Fruit fly (Drosophila melanogaster): Measurements from ENCODE around the gene ine.

The ine gene

dm6 chr2L:4464946-4465345 lies 11.9 kb downstream of the ine start, which contains the start of gene FIG4 (continued):
- no peak for TF ChIP-seq CG30431 (GFP tag; optimal IDR thresholded peaks at IDR 0.05)
- no peak for TF ChIP-seq CG2678 (tag; optimal IDR thresholded peaks at IDR 0.05)
- TF ChIP-seq unc-4 (GFP tag; IDR thresholded peaks at IDR 0.05; ENCODE audit: partially characterized antibody) = peak; percentile 75

dm6 chr2L:4463323-4463722 lies 13.5 kb downstream of the ine start, which contains the start of the genes CG15443 and Paris:
Gene CG15443 (minus strand): TSS chr2L:4463447.
Gene Paris (plus strand): TSS chr2L:4463611.
- TF ChIP-seq CG4328 (GFP tag; optimal IDR thresholded peaks at IDR 0.05) = peak; percentile 10
- TF ChIP-seq lov (optimal IDR thresholded peaks at IDR 0.05) = no peak
- no peak for TF ChIP-seq lov (GFP tag; IDR thresholded peaks at IDR 0.05)
- no peak for TF ChIP-seq lilli (GFP tag; optimal IDR thresholded peaks at IDR 0.05)
- TF ChIP-seq Hr78 (GFP tag; optimal IDR thresholded peaks at IDR 0.05) = no peak
- peak; percentile 38 for TF ChIP-seq phol (tag; optimal IDR thresholded peaks at IDR 0.05)
- peak; percentile 45; the same call in 2 of the 4 replicates for TF ChIP-seq Dll (GFP tag; IDR thresholded peaks at IDR 0.05; ENCODE audit: partially characterized antibody)
- peak; percentile 48; the same call in 1 of the 2 replicates for TF ChIP-seq hbn (GFP tag; IDR thresholded peaks at IDR 0.05; ENCODE audit: partially characterized antibody)
- TF ChIP-seq usp (GFP tag; optimal IDR thresholded peaks at IDR 0.05) = no peak
- no peak for TF ChIP-seq NC2β (GFP tag; optimal IDR thresholded peaks at IDR 0.05)
- TF ChIP-seq hb (GFP tag; IDR thresholded peaks at IDR 0.05; ENCODE audit: partially characterized antibody) = peak; percentile 99
- TF ChIP-seq unc-4 (GFP tag; IDR thresholded peaks at IDR 0.05; ENCODE audit: partially characterized antibody) = peak; percentile 69
- TF ChIP-seq croc (GFP tag; conservative IDR thresholded peaks at IDR 0.05) = no peak
- no peak for TF ChIP-seq caup (GFP tag; optimal IDR thresholded peaks at IDR 0.05; ENCODE audit: severe bottlenecking)
- TF ChIP-seq dm (GFP tag; optimal IDR thresholded peaks at IDR 0.05) = peak; percentile 35
- no peak for TF ChIP-seq CG6854 (GFP tag; optimal IDR thresholded peaks at IDR 0.05)
- TF ChIP-seq D19A (tag; optimal IDR thresholded peaks at IDR 0.05) = no peak
- 0 out of 3 replicates have a peak, but pooled peaks have one; percentile 21 for TF ChIP-seq H15 (GFP tag; IDR thresholded peaks at IDR 0.05)
- TF ChIP-seq HmgD (GFP tag; optimal IDR thresholded peaks at IDR 0.05) = no peak
- no peak for TF ChIP-seq Blimp-1 (GFP tag; optimal IDR thresholded peaks at IDR 0.05)
- no peak for TF ChIP-seq Dbx (GFP tag; IDR thresholded peaks at IDR 0.05)
- TF ChIP-seq slou (GFP tag; optimal IDR thresholded peaks at IDR 0.05) = no peak
- TF ChIP-seq az2 (GFP tag; optimal IDR thresholded peaks at IDR 0.05) = no peak
- no peak for TF ChIP-seq Antp (GFP tag; optimal IDR thresholded peaks at IDR 0.05)
- peak; percentile 16 for TF ChIP-seq Chrac-16 (GFP tag; optimal IDR thresholded peaks at IDR 0.05)
- TF ChIP-seq CG14014 (GFP tag; IDR thresholded peaks at IDR 0.05) = no peak
- TF ChIP-seq CG13894 (tag; optimal IDR thresholded peaks at IDR 0.05) = peak; percentile 63
- TF ChIP-seq Drgx (GFP tag; IDR thresholded peaks at IDR 0.05) = no peak
- TF ChIP-seq nau (GFP tag; optimal IDR thresholded peaks at IDR 0.05) = peak; percentile 24
- TF ChIP-seq BtbVII (GFP tag; optimal IDR thresholded peaks at IDR 0.05) = peak; percentile 17
- peak; percentile 29 for TF ChIP-seq CG2712 (tag; optimal IDR thresholded peaks at IDR 0.05)
- peak; percentile 97 for TF ChIP-seq stwl (tag; optimal IDR thresholded peaks at IDR 0.05)
- TF ChIP-seq pho (GFP tag; optimal IDR thresholded peaks at IDR 0.05) = no peak
- peak in 1 of 2 experiments; percentile 85 for TF ChIP-seq crp (GFP tag; optimal IDR thresholded peaks at IDR 0.05)
- peak; percentile 16 for TF ChIP-seq mirr (GFP tag; optimal IDR thresholded peaks at IDR 0.05)
- no peak for TF ChIP-seq CG14441 (GFP tag; IDR thresholded peaks at IDR 0.05)
- TF ChIP-seq CG10565 (GFP tag; optimal IDR thresholded peaks at IDR 0.05) = no peak
- TF ChIP-seq her (GFP tag; optimal IDR thresholded peaks at IDR 0.05) = no peak
- no peak for TF ChIP-seq sr (GFP tag; IDR thresholded peaks at IDR 0.05)
- TF ChIP-seq sna (GFP tag; IDR thresholded peaks at IDR 0.05; ENCODE audit: partially characterized antibody) = peak; percentile 71
- TF ChIP-seq CG34224 (GFP tag; IDR thresholded peaks at IDR 0.05; ENCODE audit: partially characterized antibody) = peak; percentile 75
- peak; percentile 100 for TF ChIP-seq CG6254 (GFP tag; optimal IDR thresholded peaks at IDR 0.05)
- TF ChIP-seq CG10209 (GFP tag; optimal IDR thresholded peaks at IDR 0.05) = no peak
- peak; percentile 2 for TF ChIP-seq Sry-β (GFP tag; optimal IDR thresholded peaks at IDR 0.05)
- TF ChIP-seq crc (GFP tag; optimal IDR thresholded peaks at IDR 0.05) = no peak
